Fruit fly (Drosophila melanogaster): ENCODE results near the gene Sox21b.

dm6 chr3L:14173325-14173724 lies 42.2 kb upstream of the Sox21b start:
- no peak for TF ChIP-seq CTCF (optimal IDR thresholded peaks at IDR 0.05)
- no peak for TF ChIP-seq CG8478 (optimal IDR thresholded peaks at IDR 0.05)
